Fruit fly (Drosophila melanogaster): Measurements from ENCODE around the gene Fkbp59.
A peak's percentile ranks its signal among the peaks of the same experiment; 100 is the strongest.

Fkbp59 gene

DNA sequence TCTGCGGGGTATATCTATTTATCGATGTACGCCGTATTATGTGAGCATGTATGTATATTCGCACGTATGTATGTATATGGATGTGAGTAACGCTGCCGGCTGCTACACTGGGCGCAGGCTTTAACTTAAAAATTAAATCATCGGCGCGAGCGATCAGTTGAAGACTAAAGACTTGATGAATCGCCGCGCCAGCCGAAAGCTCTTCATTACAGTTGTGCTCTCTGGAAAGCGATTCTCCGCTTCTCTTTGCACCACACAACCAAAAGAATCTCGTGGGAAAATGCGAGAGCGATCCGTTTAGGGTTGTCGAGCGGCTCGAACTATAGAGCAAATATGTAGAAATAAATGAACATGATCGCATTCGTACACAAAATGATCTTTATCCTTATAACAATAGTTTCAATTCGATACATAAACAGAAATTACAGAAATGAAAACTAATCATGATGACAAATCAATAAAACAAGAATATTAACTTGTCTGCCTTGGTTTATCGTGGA is 20.7 kb downstream of the Fkbp59 start, which contains the start of gene CG13124 (continued):
- no peak for TF ChIP-seq Hr39 (GFP tag; optimal IDR thresholded peaks at IDR 0.05)
- no peak for TF ChIP-seq CG3032 (tag; optimal IDR thresholded peaks at IDR 0.05)
- no peak for TF ChIP-seq Sox15 (GFP tag; optimal IDR thresholded peaks at IDR 0.05)
- peak; percentile 13 for TF ChIP-seq CG9139 (GFP tag; optimal IDR thresholded peaks at IDR 0.05)
- TF ChIP-seq CG6276 (GFP tag; optimal IDR thresholded peaks at IDR 0.05), result peak; percentile 19
- TF ChIP-seq Gug (GFP tag; IDR thresholded peaks at IDR 0.05), result no peak
- TF ChIP-seq esn (GFP tag; optimal IDR thresholded peaks at IDR 0.05), result peak; percentile 33
- no peak for TF ChIP-seq CG8632 (GFP tag; optimal IDR thresholded peaks at IDR 0.05)
- peak; percentile 20 to 29 for TF ChIP-seq ss (GFP tag; optimal IDR thresholded peaks at IDR 0.05)
- no peak for TF ChIP-seq CG31627 (GFP tag; optimal IDR thresholded peaks at IDR 0.05)
- no peak for TF ChIP-seq CG10669 (GFP tag; optimal IDR thresholded peaks at IDR 0.05)
- TF ChIP-seq CG6808 (GFP tag; optimal IDR thresholded peaks at IDR 0.05), result peak; percentile 7

DNA sequence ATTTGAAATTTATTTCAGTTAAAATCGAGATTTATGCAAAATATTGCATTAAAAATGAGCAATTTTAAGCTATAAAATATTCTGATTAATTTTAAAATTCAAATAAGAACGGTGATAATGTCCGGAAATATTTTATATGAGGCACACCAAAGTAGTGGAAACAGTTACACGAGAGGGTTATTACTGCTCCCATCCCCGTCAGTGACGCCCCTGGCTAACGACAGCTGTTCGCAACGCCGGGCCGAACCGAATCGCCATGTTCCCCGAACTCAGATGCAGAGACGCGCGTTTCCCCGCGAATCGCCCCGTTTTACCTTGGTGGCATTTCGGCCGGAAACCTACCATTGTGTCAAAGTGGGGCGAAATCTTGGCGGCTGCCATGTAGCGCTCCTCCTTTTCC is 24.0 kb downstream of the Fkbp59 start:
- peak; percentile 16 for TF ChIP-seq Eip75B (GFP tag; optimal IDR thresholded peaks at IDR 0.05)
- TF ChIP-seq Sox14 (GFP tag; optimal IDR thresholded peaks at IDR 0.05), result no peak
- peak; percentile 8 for TF ChIP-seq Met (GFP tag; optimal IDR thresholded peaks at IDR 0.05)
- TF ChIP-seq Blimp-1 (GFP tag; optimal IDR thresholded peaks at IDR 0.05), result no peak
- peak; percentile 28 for TF ChIP-seq pdm3 (GFP tag; optimal IDR thresholded peaks at IDR 0.05)
- peak; percentile 13 for TF ChIP-seq Smox (GFP tag; optimal IDR thresholded peaks at IDR 0.05)
- TF ChIP-seq salr (GFP tag; optimal IDR thresholded peaks at IDR 0.05), result no peak
- peak; percentile 28; the same call in 2 of the 3 replicates for TF ChIP-seq CG8119 (GFP tag; IDR thresholded peaks at IDR 0.05)
- peak; percentile 37 for TF ChIP-seq net (GFP tag; optimal IDR thresholded peaks at IDR 0.05)
- TF ChIP-seq topi (GFP tag; optimal IDR thresholded peaks at IDR 0.05), result no peak
- peak; percentile 7 for TF ChIP-seq CG32006 (GFP tag; optimal IDR thresholded peaks at IDR 0.05)
- no peak for TF ChIP-seq CG3919 (GFP tag; optimal IDR thresholded peaks at IDR 0.05)
- TF ChIP-seq CG4318 (GFP tag; optimal IDR thresholded peaks at IDR 0.05), result no peak
- no peak for TF ChIP-seq fkh (GFP tag; optimal IDR thresholded peaks at IDR 0.05)
- peak; percentile 6 for TF ChIP-seq achi (GFP tag; optimal IDR thresholded peaks at IDR 0.05)
- TF ChIP-seq Gug (GFP tag; IDR thresholded peaks at IDR 0.05), result 0 out of 2 replicates have a peak, but pooled peaks have one; percentile 13
- TF ChIP-seq CG31627 (GFP tag; optimal IDR thresholded peaks at IDR 0.05), result no peak
- no peak for TF ChIP-seq OdsH (GFP tag; optimal IDR thresholded peaks at IDR 0.05)
- TF ChIP-seq CG6276 (GFP tag; optimal IDR thresholded peaks at IDR 0.05), result no peak
- TF ChIP-seq Lpt (GFP tag; optimal IDR thresholded peaks at IDR 0.05), result no peak
- TF ChIP-seq eg (GFP tag; IDR thresholded peaks at IDR 0.05), result peak; percentile 80
- TF ChIP-seq svp (GFP tag), result no peak
- TF ChIP-seq Hr39 (GFP tag; optimal IDR thresholded peaks at IDR 0.05), result peak; percentile 13
- TF ChIP-seq Eip78C (GFP tag), result peak; percentile 43
- TF ChIP-seq CG6163 (GFP tag; IDR thresholded peaks at IDR 0.05), result peak; percentile 49; the same call in 2 of the 3 replicates
- peak; percentile 67 for TF ChIP-seq Hr4 (GFP tag; optimal IDR thresholded peaks at IDR 0.05)
- TF ChIP-seq cyc (GFP tag; optimal IDR thresholded peaks at IDR 0.05), result peak; percentile 9
- TF ChIP-seq lz (GFP tag; optimal IDR thresholded peaks at IDR 0.05), result peak; percentile 40
- TF ChIP-seq acj6 (GFP tag; optimal IDR thresholded peaks at IDR 0.05), result peak; percentile 1

DNA sequence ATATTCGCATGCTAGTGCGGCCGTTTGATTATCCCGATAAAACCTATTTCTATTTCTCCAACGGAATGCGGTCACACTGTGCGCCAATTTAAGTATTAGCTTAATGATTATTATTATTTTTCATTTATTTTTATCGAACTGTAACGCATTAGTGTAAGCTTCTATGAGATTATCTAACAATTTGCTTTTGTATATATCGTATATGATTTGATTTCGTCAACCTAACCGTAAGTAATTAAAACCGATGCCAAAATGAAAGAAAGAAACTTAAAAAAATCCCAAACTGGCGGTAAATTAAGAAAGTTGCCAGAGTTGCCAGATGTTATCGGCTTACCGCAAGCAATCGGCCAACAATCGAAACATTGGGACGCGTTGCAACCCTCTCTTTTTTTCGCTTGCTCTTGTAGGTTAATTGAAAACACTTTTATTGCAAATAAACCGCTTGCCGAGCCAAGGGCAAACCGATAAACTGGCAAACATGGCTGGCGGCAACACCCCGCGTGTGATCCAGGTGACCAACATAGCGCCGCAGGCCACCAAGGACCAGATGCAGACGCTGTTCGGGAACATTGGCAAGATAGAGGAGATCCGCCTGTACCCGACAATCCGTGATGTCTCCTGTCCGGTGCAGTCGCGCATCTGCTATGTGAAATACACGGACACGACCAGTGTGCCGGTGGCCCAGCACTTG is 24.9 kb downstream of the Fkbp59 start, which contains the start of the genes Etl1 and Srp54:
TSS of gene Etl1 (minus strand) at position 39 of the 691 bp plus-strand sequence.
TSS of gene Srp54 (plus strand) at position 342 of the 691 bp plus-strand sequence.
- no peak for TF ChIP-seq Hr4 (GFP tag; optimal IDR thresholded peaks at IDR 0.05)
- TF ChIP-seq CG6808 (GFP tag; optimal IDR thresholded peaks at IDR 0.05), result no peak
- no peak for TF ChIP-seq CG32006 (GFP tag; optimal IDR thresholded peaks at IDR 0.05)
- no peak for TF ChIP-seq Sox15 (GFP tag; optimal IDR thresholded peaks at IDR 0.05)
- peak; percentile 11 for TF ChIP-seq esn (GFP tag; optimal IDR thresholded peaks at IDR 0.05)
- no peak for TF ChIP-seq pdm3 (GFP tag; optimal IDR thresholded peaks at IDR 0.05)
- TF ChIP-seq CG10669 (GFP tag; optimal IDR thresholded peaks at IDR 0.05), result no peak
- no peak for TF ChIP-seq CG16779 (tag; optimal IDR thresholded peaks at IDR 0.05)
- no peak for TF ChIP-seq CG10631 (GFP tag; optimal IDR thresholded peaks at IDR 0.05)
- no peak for TF ChIP-seq CG8319 (GFP tag; optimal IDR thresholded peaks at IDR 0.05)
- no peak for TF ChIP-seq CG15336 (GFP tag; IDR thresholded peaks at IDR 0.05)
- TF ChIP-seq eg (GFP tag; IDR thresholded peaks at IDR 0.05), result no peak
- TF ChIP-seq ss (GFP tag; optimal IDR thresholded peaks at IDR 0.05), result no peak
- no peak for TF ChIP-seq Blimp-1 (GFP tag; optimal IDR thresholded peaks at IDR 0.05)
- no peak for TF ChIP-seq Gug (GFP tag; IDR thresholded peaks at IDR 0.05)
- TF ChIP-seq CG8632 (GFP tag; optimal IDR thresholded peaks at IDR 0.05), result no peak
- no peak for TF ChIP-seq CG6276 (GFP tag; optimal IDR thresholded peaks at IDR 0.05)
- no peak for TF ChIP-seq Sox102F (GFP tag; optimal IDR thresholded peaks at IDR 0.05)
- TF ChIP-seq vri (GFP tag; optimal IDR thresholded peaks at IDR 0.05), result no peak
- TF ChIP-seq Ets21C (GFP tag; optimal IDR thresholded peaks at IDR 0.05), result no peak
- TF ChIP-seq lz (GFP tag; optimal IDR thresholded peaks at IDR 0.05), result peak; percentile 3
- TF ChIP-seq CG1621 (tag; optimal IDR thresholded peaks at IDR 0.05), result no peak
- peak; percentile 17 for TF ChIP-seq Sox14 (GFP tag; optimal IDR thresholded peaks at IDR 0.05)
- no peak for TF ChIP-seq spab (GFP tag; optimal IDR thresholded peaks at IDR 0.05)
